Worm (Caenorhabditis elegans) whole organism, late embryonic: Measurements from ENCODE around the gene idpp-13.
A peak's percentile ranks its signal among the peaks of the same experiment; 100 is the strongest.

Experiments used
- K02D7.2 ChIP-seq: sonication (generic microtip); optimal IDR thresholded peaks from 2 replicates; lab custom pipeline; 2017; ENCODE audit warnings: mild to moderate bottlenecking, missing genetic modification characterization, missing compliant biosample characterization
- K09A11.1 ChIP-seq: sonication (generic microtip); optimal IDR thresholded peaks from 2 replicates; lab custom pipeline; 2017; ENCODE audit warnings: antibody characterized with exemption, mild to moderate bottlenecking, missing genetic modification characterization, missing compliant biosample characterization; ENCODE audit not compliant: insufficient read depth
- T23F11.4 ChIP-seq: fragments of 200-800 bp; sonication (Bioruptor generic); optimal IDR thresholded peaks from 2 replicates; lab custom pipeline; 2018; ENCODE audit warnings: mild to moderate bottlenecking, missing genetic modification characterization, missing compliant biosample characterization
- ceh-14 ChIP-seq: sonication (generic microtip); optimal IDR thresholded peaks from 2 replicates; lab custom pipeline; 2016; ENCODE audit warnings: missing genotype, missing genetic modification characterization, missing compliant biosample characterization
- ceh-18 ChIP-seq: sonication (generic microtip); optimal IDR thresholded peaks from 2 replicates; lab custom pipeline; 2016; ENCODE audit warnings: missing genetic modification characterization, missing compliant biosample characterization
- ceh-2 ChIP-seq: sonication (generic microtip); optimal IDR thresholded peaks from 2 replicates; lab custom pipeline; 2016; ENCODE audit warnings: missing genotype, missing genetic modification characterization, missing compliant biosample characterization
- ceh-31 ChIP-seq: sonication (generic microtip); optimal IDR thresholded peaks from 2 replicates; lab custom pipeline; 2016; ENCODE audit warnings: missing genetic modification characterization, missing compliant biosample characterization
- ceh-34 ChIP-seq: sonication (generic microtip); optimal IDR thresholded peaks from 2 replicates; lab custom pipeline; 2016; ENCODE audit warnings: mild to moderate bottlenecking, missing genetic modification characterization, missing compliant biosample characterization
- ceh-6 ChIP-seq: fragments of 200-800 bp; sonication (Bioruptor generic); optimal IDR thresholded peaks from 2 replicates; lab custom pipeline; 2018; ENCODE audit warnings: mild to moderate bottlenecking, missing genetic modification characterization, missing compliant biosample characterization
- che-1 ChIP-seq: sonication (generic microtip); optimal IDR thresholded peaks from 2 replicates; lab custom pipeline; 2016; ENCODE audit warnings: mild to moderate bottlenecking, missing genetic modification characterization, missing compliant biosample characterization
- dmd-4 ChIP-seq: sonication (generic microtip); optimal IDR thresholded peaks from 2 replicates; lab custom pipeline; 2016; ENCODE audit warnings: borderline replicate concordance, missing genetic modification characterization, missing compliant biosample characterization
- elt-2 ChIP-seq: sonication (generic microtip); optimal IDR thresholded peaks from 2 replicates; lab custom pipeline; 2016; ENCODE audit warnings: missing genetic modification reagents, missing genetic modification characterization, missing compliant biosample characterization
- ets-4 ChIP-seq: sonication (generic microtip); optimal IDR thresholded peaks from 2 replicates; lab custom pipeline; 2016; ENCODE audit warnings: missing genetic modification characterization, missing compliant biosample characterization
- hlh-6 ChIP-seq: sonication (generic microtip); optimal IDR thresholded peaks from 2 replicates; lab custom pipeline; 2016; ENCODE audit warnings: missing genotype, missing genetic modification characterization, missing compliant biosample characterization
- lin-11 ChIP-seq: fragments of 200-800 bp; sonication (Bioruptor generic); optimal IDR thresholded peaks from 2 replicates; lab custom pipeline; 2018; ENCODE audit warnings: mild to moderate bottlenecking, missing genetic modification characterization, missing compliant biosample characterization
- madf-2 ChIP-seq: sonication (generic microtip); optimal IDR thresholded peaks from 2 replicates; lab custom pipeline; 2017; ENCODE audit warnings: missing genetic modification characterization, missing compliant biosample characterization
- nfya-1 ChIP-seq: sonication (generic microtip); optimal IDR thresholded peaks from 2 replicates; lab custom pipeline; 2017; ENCODE audit warnings: missing genetic modification characterization, mild to moderate bottlenecking, missing compliant biosample characterization, antibody characterized with exemption, moderate library complexity
- nhr-11 ChIP-seq: fragments of 150-350 bp; optimal IDR thresholded peaks from 2 replicates; lab custom pipeline; 2014; ENCODE audit warnings: missing biosample characterization, missing genetic modification characterization
- nhr-232 ChIP-seq: sonication (generic microtip); optimal IDR thresholded peaks from 2 replicates; lab custom pipeline; 2016; ENCODE audit warnings: missing genetic modification characterization, missing compliant biosample characterization
- odd-2 ChIP-seq: sonication (generic microtip); optimal IDR thresholded peaks from 2 replicates; lab custom pipeline; 2017; ENCODE audit warnings: antibody characterized with exemption, mild to moderate bottlenecking, missing genetic modification characterization, missing compliant biosample characterization
- pat-9 ChIP-seq: fragments of 200-800 bp; sonication (Bioruptor generic); optimal IDR thresholded peaks from 2 replicates; lab custom pipeline; 2018; ENCODE audit warnings: mild to moderate bottlenecking, missing genetic modification characterization, moderate library complexity, missing compliant biosample characterization
- pha-4 ChIP-seq: fragments of 150-350 bp; optimal IDR thresholded peaks from 2 replicates; lab custom pipeline; 2018; ENCODE audit warnings: missing biosample characterization, missing genetic modification reagents, missing genetic modification characterization
- pros-1 ChIP-seq: fragments of 150-350 bp; optimal IDR thresholded peaks from 2 replicates; lab custom pipeline; 2014; ENCODE audit warnings: missing biosample characterization, missing genetic modification reagents, missing genetic modification characterization
- rnt-1 ChIP-seq: sonication (generic microtip); optimal IDR thresholded peaks from 2 replicates; lab custom pipeline; 2016; ENCODE audit warnings: missing genetic modification characterization, missing compliant biosample characterization
- sdc-2 ChIP-seq: sonication (generic microtip); optimal IDR thresholded peaks from 2 replicates; lab custom pipeline; 2016; ENCODE audit warnings: missing genotype, missing genetic modification characterization, missing compliant biosample characterization
- sox-4 ChIP-seq: sonication (generic microtip); optimal IDR thresholded peaks from 2 replicates; lab custom pipeline; 2017; ENCODE audit warnings: mild to moderate bottlenecking, missing genetic modification characterization, inconsistent platforms, missing compliant biosample characterization
- tbx-2 ChIP-seq: sonication (generic microtip); optimal IDR thresholded peaks from 2 replicates; lab custom pipeline; 2016; ENCODE audit warnings: missing genetic modification characterization, missing compliant biosample characterization
- tbx-7 ChIP-seq: sonication (generic microtip); optimal IDR thresholded peaks from 2 replicates; lab custom pipeline; 2016; ENCODE audit warnings: missing genotype, missing genetic modification characterization, missing compliant biosample characterization
- ttx-3 ChIP-seq: sonication (generic microtip); optimal IDR thresholded peaks from 2 replicates; lab custom pipeline; 2016; ENCODE audit warnings: missing genetic modification reagents, missing genetic modification characterization, missing compliant biosample characterization
- unc-3 ChIP-seq, 2 experiments: fragments of 200-800 bp in 1 of 2; sonication (Bioruptor generic) in 1 of 2; sonication (generic microtip) in 1 of 2; conservative IDR thresholded peaks in 1 of 2; optimal IDR thresholded peaks in 1 of 2; 2 replicates each; pipeline versions ENCODE4 v1.3.6 to Lab custom; 2016 to 2022; ENCODE audit warnings: missing compliant biosample characterization in 2 of 2, missing genetic modification characterization in 2 of 2, missing genetic modification reagents in 1 of 2
- unc-42 ChIP-seq: sonication (generic microtip); optimal IDR thresholded peaks from 2 replicates; lab custom pipeline; 2016; ENCODE audit warnings: missing genotype, missing genetic modification characterization, missing compliant biosample characterization
- unc-55 ChIP-seq: sonication (generic microtip); optimal IDR thresholded peaks from 2 replicates; lab custom pipeline; 2017; ENCODE audit warnings: missing biosample characterization, missing genetic modification reagents, missing genetic modification characterization
- zip-5 ChIP-seq: sonication (generic microtip); optimal IDR thresholded peaks from 2 replicates; lab custom pipeline; 2016; ENCODE audit warnings: missing genetic modification characterization, missing compliant biosample characterization
- ztf-16 ChIP-seq: sonication (generic microtip); optimal IDR thresholded peaks from 2 replicates; lab custom pipeline; 2017; ENCODE audit warnings: missing genetic modification characterization, missing compliant biosample characterization

The idpp-13 gene

DNA sequence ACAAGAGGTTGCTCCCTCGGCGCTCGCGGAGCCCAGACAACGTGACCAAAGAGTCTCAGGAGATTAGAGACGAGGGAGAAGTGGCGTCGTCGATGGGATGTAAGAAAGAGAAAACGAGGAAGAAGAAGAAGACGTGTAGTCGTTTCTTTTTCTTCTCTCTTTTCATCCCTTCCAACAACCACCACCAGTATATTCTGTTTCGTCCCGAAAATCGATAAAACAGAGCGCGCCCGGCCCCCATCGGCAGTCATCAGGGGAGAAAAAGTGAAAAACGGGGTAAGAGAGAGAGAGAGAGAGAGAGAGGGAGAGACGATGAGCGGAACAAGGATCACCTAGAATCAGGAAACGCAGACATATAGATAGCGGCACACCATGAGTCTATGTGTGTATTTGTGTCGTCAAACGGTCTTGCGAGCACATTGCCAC is 28.9 kb downstream of the idpp-13 start (continued):
- TF ChIP-seq unc-3 (GFP tag; conservative IDR thresholded peaks at IDR 0.05; lab: Robert Waterston, UW) (no peak; the same call in 1 of the 2 replicates), unc-3 (tag; optimal IDR thresholded peaks at IDR 0.05; lab: Kevin White, UChicago) (peak; percentile 45), sdc-2 (tag; lab: Kevin White, UChicago) (no peak), ceh-18 (tag; lab: Kevin White, UChicago) (peak; percentile 42), hlh-6 (tag; lab: Kevin White, UChicago) (no peak), rnt-1 (tag; lab: Kevin White, UChicago) (peak; percentile 10), madf-2 (tag; lab: Kevin White, UChicago) (peak; percentile 13), ztf-16 (tag; lab: Kevin White, UChicago) (no peak), pha-4 (tag; lab: Kevin White, UChicago) (no peak), ceh-2 (tag; lab: Kevin White, UChicago) (no peak), ceh-6 (GFP tag; lab: Kevin White, UChicago) (no peak)

DNA sequence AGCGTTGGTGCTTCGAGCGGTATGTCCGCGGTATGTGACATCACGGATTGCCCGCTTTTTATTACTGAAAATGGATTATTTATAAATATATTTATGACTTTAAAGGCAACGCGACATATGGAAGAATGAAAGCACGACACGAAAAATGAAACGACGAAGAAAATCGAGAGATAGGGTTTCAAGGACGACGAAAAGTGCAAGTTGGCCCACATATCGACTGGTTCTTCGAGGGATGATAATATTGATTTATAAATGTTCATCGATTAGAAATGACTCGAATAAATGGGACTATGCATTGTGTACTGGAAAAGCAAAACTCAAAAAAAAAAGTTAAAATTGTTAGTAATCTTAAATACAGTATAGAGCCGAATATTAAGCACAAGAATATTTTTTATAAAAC is 30.1 kb downstream of the idpp-13 start, which contains the start of gene zer-1:
Gene zer-1 (minus strand): TSS at position 68 of the 400 bp plus-strand sequence.
- no peak for TF ChIP-seq ceh-18 (tag; lab: Kevin White, UChicago)
- no peak for TF ChIP-seq pha-4 (tag; lab: Kevin White, UChicago)
- no peak for TF ChIP-seq ceh-6 (GFP tag; lab: Kevin White, UChicago)
- TF ChIP-seq pros-1 = no peak
- TF ChIP-seq odd-2 = no peak
- TF ChIP-seq unc-55 (GFP tag; lab: Kevin White, UChicago) = no peak
- no peak for TF ChIP-seq K02D7.2
- no peak for TF ChIP-seq sox-4 (tag; lab: Kevin White, UChicago)
- TF ChIP-seq ceh-31 (tag; lab: Kevin White, UChicago) = no peak
- TF ChIP-seq lin-11 (tag; lab: Kevin White, UChicago) = no peak
- TF ChIP-seq pat-9 = no peak
- TF ChIP-seq ceh-14 (tag; lab: Kevin White, UChicago) = no peak
- no peak for TF ChIP-seq dmd-4 (tag; lab: Kevin White, UChicago)
- no peak for TF ChIP-seq unc-42 (tag; lab: Kevin White, UChicago)
- no peak for TF ChIP-seq nfya-1 (tag; lab: Kevin White, UChicago)
- TF ChIP-seq ceh-34 (tag; lab: Kevin White, UChicago) = no peak
- no peak for TF ChIP-seq elt-2 (tag; lab: Kevin White, UChicago)
- no peak for TF ChIP-seq ttx-3 (tag; lab: Kevin White, UChicago)
- no peak for TF ChIP-seq ets-4 (tag; lab: Kevin White, UChicago)

DNA sequence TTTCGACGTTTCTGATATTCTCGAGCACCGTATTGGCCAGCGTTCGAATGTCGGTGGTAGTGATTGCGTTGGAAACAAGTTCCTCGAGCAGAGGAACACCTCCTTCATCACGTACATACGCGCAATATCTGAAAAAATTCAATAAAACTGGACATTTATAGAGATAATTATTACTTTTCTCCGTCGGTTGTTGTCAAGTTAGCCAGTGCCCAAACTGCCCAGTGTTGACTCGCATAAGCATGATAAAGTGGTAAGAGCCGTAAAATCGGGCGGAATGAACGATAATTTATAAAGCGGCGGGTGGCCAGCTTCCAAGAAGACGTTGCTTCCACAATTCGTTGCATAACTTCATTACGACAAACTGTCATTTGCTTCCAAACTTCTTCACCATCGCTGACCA is 33.2 kb downstream of the idpp-13 start:
- TF ChIP-seq tbx-2 = no peak
- no peak for TF ChIP-seq che-1
- no peak for TF ChIP-seq nhr-11 (tag; lab: Kevin White, UChicago)
- TF ChIP-seq zip-5 (tag; lab: Kevin White, UChicago) = no peak
- no peak for TF ChIP-seq rnt-1 (tag; lab: Kevin White, UChicago)
- TF ChIP-seq K09A11.1 (tag; lab: Kevin White, UChicago) = no peak
- TF ChIP-seq unc-3 (GFP tag; conservative IDR thresholded peaks at IDR 0.05; lab: Robert Waterston, UW) = no peak
- no peak for TF ChIP-seq unc-3 (tag; optimal IDR thresholded peaks at IDR 0.05; lab: Kevin White, UChicago)

DNA sequence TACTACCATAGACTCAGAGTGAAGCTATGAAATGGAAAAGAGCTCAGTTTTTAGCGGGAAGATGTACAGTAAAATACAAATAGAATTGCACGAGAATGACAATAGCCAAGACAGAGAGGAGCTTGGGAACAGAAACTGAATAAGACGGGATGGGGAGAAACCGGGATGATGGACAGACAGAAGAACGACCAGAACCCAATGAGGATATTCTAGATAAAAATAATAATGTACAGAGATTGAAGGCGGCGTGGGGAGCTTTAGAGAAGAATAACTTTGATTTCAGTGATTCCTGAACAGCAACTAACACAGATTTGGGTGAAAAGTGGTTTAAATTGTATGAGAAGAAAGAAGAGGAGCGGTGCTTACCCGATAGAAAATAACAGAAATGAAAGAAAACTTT is 35.3 kb downstream of the idpp-13 start:
- TF ChIP-seq nhr-232 (tag; lab: Kevin White, UChicago) (no peak), T23F11.4 (GFP tag; lab: Kevin White, UChicago) (no peak), tbx-7 (tag; lab: Kevin White, UChicago) (no peak), unc-55 (GFP tag; lab: Kevin White, UChicago) (no peak), sdc-2 (tag; lab: Kevin White, UChicago) (no peak)
